Fruit fly (Drosophila melanogaster) whole organism, adult: Measurements from ENCODE around the gene Pat1.
A peak's percentile ranks its signal among the peaks of the same experiment; 100 is the strongest.

Experiments
- CG11617 ChIP-seq: fragments of 200-800 bp; sonication (Bioruptor generic); optimal IDR thresholded peaks from 2 replicates; lab custom pipeline; 2017; ENCODE audit warnings: mild to moderate bottlenecking, missing biosample characterization, missing genetic modification reagents, missing genetic modification characterization
- CG12768 ChIP-seq: fragments of 200-800 bp; sonication (Bioruptor generic); optimal IDR thresholded peaks from 2 replicates; lab custom pipeline; 2017; ENCODE audit warnings: missing biosample characterization, missing genetic modification characterization, mild to moderate bottlenecking, moderate library complexity, missing genetic modification reagents
- CG14711 ChIP-seq: fragments of 200-800 bp; sonication (Bioruptor generic); optimal IDR thresholded peaks from 2 replicates; lab custom pipeline; 2018; ENCODE audit warnings: missing biosample characterization, mild to moderate bottlenecking, missing genetic modification characterization, moderate library complexity
- CG1620 ChIP-seq: fragments of 200-800 bp; sonication (Bioruptor generic); optimal IDR thresholded peaks from 2 replicates; lab custom pipeline; 2016; ENCODE audit warnings: missing biosample characterization, missing genetic modification characterization
- CG33017 ChIP-seq: fragments of 200-800 bp; sonication (Bioruptor generic); optimal IDR thresholded peaks from 2 replicates; lab custom pipeline; 2018; ENCODE audit warnings: missing biosample characterization, mild to moderate bottlenecking, missing genetic modification characterization, moderate library complexity
- CG5204 ChIP-seq: fragments of 200-800 bp; sonication (Bioruptor generic); optimal IDR thresholded peaks from 2 replicates; lab custom pipeline; 2016; ENCODE audit warnings: missing biosample characterization, missing genetic modification characterization
- CG7045 ChIP-seq: fragments of 200-800 bp; sonication (Bioruptor generic); optimal IDR thresholded peaks from 2 replicates; lab custom pipeline; 2017; ENCODE audit warnings: missing biosample characterization, mild to moderate bottlenecking, missing genetic modification characterization
- CG7101 ChIP-seq: fragments of 200-800 bp; sonication (Bioruptor generic); optimal IDR thresholded peaks from 2 replicates; lab custom pipeline; 2018; ENCODE audit warnings: missing biosample characterization, mild to moderate bottlenecking, missing genetic modification characterization, moderate library complexity
- Clk ChIP-seq: fragments of 200-800 bp; sonication (Bioruptor generic); optimal IDR thresholded peaks from 2 replicates; lab custom pipeline; 2017; ENCODE audit warnings: missing biosample characterization, missing genetic modification characterization
- Crg-1 ChIP-seq: fragments of 200-800 bp; sonication (Bioruptor generic); optimal IDR thresholded peaks from 2 replicates; lab custom pipeline; 2016; ENCODE audit warnings: missing biosample characterization, missing genetic modification characterization
- Hr96 ChIP-seq: fragments of 200-800 bp; sonication (Bioruptor generic); optimal IDR thresholded peaks from 2 replicates; lab custom pipeline; 2016; ENCODE audit warnings: missing biosample characterization, missing genetic modification characterization
- Mnt ChIP-seq: fragments of 200-800 bp; sonication (Bioruptor generic); optimal IDR thresholded peaks from 2 replicates; lab custom pipeline; 2016; ENCODE audit warnings: missing biosample characterization, mild to moderate bottlenecking, missing genetic modification characterization
- bab1 ChIP-seq: fragments of 200-800 bp; sonication (Bioruptor generic); optimal IDR thresholded peaks from 3 replicates; lab custom pipeline; 2019; ENCODE audit warnings: missing biosample characterization, mild to moderate bottlenecking, missing genetic modification characterization, moderate library complexity
- cic ChIP-seq: fragments of 200-800 bp; sonication (Bioruptor generic); optimal IDR thresholded peaks from 2 replicates; lab custom pipeline; 2017; ENCODE audit warnings: missing biosample characterization, mild to moderate bottlenecking, missing genetic modification characterization, moderate library complexity
- cnc ChIP-seq, 2 experiments: fragments of >200 bp; optimal IDR thresholded peaks; 2 replicates each; lab custom pipeline; 2017
- kay ChIP-seq: fragments of 200-800 bp; sonication (Bioruptor generic); peaks from one replicate; lab custom pipeline; 2016; ENCODE audit warnings: missing biosample characterization, missing genetic modification characterization, borderline replicate concordance
- ovo ChIP-seq: fragments of 200-800 bp; sonication (Bioruptor generic); optimal IDR thresholded peaks from 2 replicates; lab custom pipeline; 2016; ENCODE audit warnings: missing biosample characterization, missing genetic modification characterization
- pad ChIP-seq: fragments of 200-800 bp; sonication (Bioruptor generic); optimal IDR thresholded peaks from 3 replicates; lab custom pipeline; 2017; ENCODE audit warnings: missing biosample characterization, missing genetic modification characterization, mild to moderate bottlenecking, moderate library complexity, missing genetic modification reagents
- tj ChIP-seq: fragments of 200-800 bp; sonication (Bioruptor generic); optimal IDR thresholded peaks from 3 replicates; lab custom pipeline; 2017; ENCODE audit warnings: missing biosample characterization, mild to moderate bottlenecking, missing genetic modification characterization, moderate library complexity
- toe ChIP-seq: fragments of 200-800 bp; sonication (Bioruptor generic); optimal IDR thresholded peaks from 2 replicates; lab custom pipeline; 2016; ENCODE audit warnings: missing biosample characterization, missing genetic modification characterization

Pat1 gene

dm6 chrX:6599880-6600279 lies 9.3 kb downstream of the Pat1 start, which contains the start of gene pigs:
TSS of gene pigs (plus strand) at chrX:6600062.
- no peak for TF ChIP-seq kay (GFP tag; lab: Kevin White, UChicago)
- no peak for TF ChIP-seq CG7045 (GFP tag; lab: Kevin White, UChicago)
- TF ChIP-seq Mnt (GFP tag; lab: Kevin White, UChicago), result peak; percentile 40
- peak; percentile 20 for TF ChIP-seq bab1 (GFP tag; lab: Kevin White, UChicago)

- TF ChIP-seq kay (GFP tag; lab: Kevin White, UChicago) (no peak), CG7045 (GFP tag; lab: Kevin White, UChicago) (no peak), CG12768 (GFP tag; lab: Kevin White, UChicago) (no peak), pad (no peak), CG14711 (tag; lab: Kevin White, UChicago) (no peak), CG33017 (tag; lab: Kevin White, UChicago) (no peak), Hr96 (no peak)
Measured at dm6 chrX:6601144-6601543, 10.6 kb downstream of the Pat1 start.

dm6 chrX:6601641-6602276 lies 11.2 kb downstream of the Pat1 start:
- TF ChIP-seq cnc (optimal IDR thresholded peaks at IDR 0.05; lab: Kevin White, UChicago), result no peak
- peak; percentile 46 for TF ChIP-seq CG1620 (GFP tag; lab: Kevin White, UChicago)
- peak; percentile 73 for TF ChIP-seq toe (GFP tag; lab: Kevin White, UChicago)
- TF ChIP-seq CG11617 (GFP tag; lab: Kevin White, UChicago), result peak; percentile 80
- TF ChIP-seq Clk, result peak; percentile 77
- TF ChIP-seq kay (GFP tag; lab: Kevin White, UChicago), result peak; percentile 88
- TF ChIP-seq CG5204 (GFP tag; lab: Kevin White, UChicago), result peak; percentile 80
- TF ChIP-seq pad, result peak; percentile 98
- peak; percentile 69 for TF ChIP-seq Mnt (GFP tag; lab: Kevin White, UChicago)
- peak; percentile 86 for TF ChIP-seq Hr96
- peak; percentile 83 for TF ChIP-seq ovo (GFP tag; lab: Kevin White, UChicago)
- no peak for TF ChIP-seq bab1 (GFP tag; lab: Kevin White, UChicago)
- peak; percentile 80 for TF ChIP-seq CG14711 (tag; lab: Kevin White, UChicago)
- peak; percentile 85 for TF ChIP-seq CG7045 (GFP tag; lab: Kevin White, UChicago)
- peak; percentile 81 for TF ChIP-seq CG33017 (tag; lab: Kevin White, UChicago)
- TF ChIP-seq cic, result peak; percentile 44
- peak; percentile 56 for TF ChIP-seq Crg-1 (GFP tag; lab: Kevin White, UChicago)
- peak; percentile 87 for TF ChIP-seq CG7101
- TF ChIP-seq tj (GFP tag; lab: Kevin White, UChicago), result peak; percentile 62
- peak; percentile 86 for TF ChIP-seq CG12768 (GFP tag; lab: Kevin White, UChicago)

dm6 chrX:6604706-6605105 lies 14.1 kb downstream of the Pat1 start:
- TF ChIP-seq kay (GFP tag; lab: Kevin White, UChicago) (no peak), Mnt (GFP tag; lab: Kevin White, UChicago) (no peak), CG11617 (GFP tag; lab: Kevin White, UChicago) (no peak), Hr96 (no peak), CG7045 (GFP tag; lab: Kevin White, UChicago) (no peak), CG12768 (GFP tag; lab: Kevin White, UChicago) (no peak), pad (no peak), CG7101 (no peak), cic (no peak)

- TF ChIP-seq kay (GFP tag; lab: Kevin White, UChicago) (no peak), CG7101 (no peak), Mnt (GFP tag; lab: Kevin White, UChicago) (no peak), Crg-1 (GFP tag; lab: Kevin White, UChicago) (no peak), CG5204 (GFP tag; lab: Kevin White, UChicago) (no peak), CG1620 (GFP tag; lab: Kevin White, UChicago) (no peak), CG11617 (GFP tag; lab: Kevin White, UChicago) (no peak), toe (GFP tag; lab: Kevin White, UChicago) (no peak), ovo (GFP tag; lab: Kevin White, UChicago) (no peak), bab1 (GFP tag; lab: Kevin White, UChicago) (no peak), CG12768 (GFP tag; lab: Kevin White, UChicago) (no peak), cnc (optimal IDR thresholded peaks at IDR 0.05; lab: Kevin White, UChicago) (no peak), Hr96 (no peak), cic (no peak), CG7045 (GFP tag; lab: Kevin White, UChicago) (no peak), tj (GFP tag; lab: Kevin White, UChicago) (no peak)
Measured at dm6 chrX:6611831-6612230, 21.3 kb downstream of the Pat1 start.

- TF ChIP-seq toe (GFP tag; lab: Kevin White, UChicago) (no peak), ovo (GFP tag; lab: Kevin White, UChicago) (no peak), tj (GFP tag; lab: Kevin White, UChicago) (no peak), CG14711 (tag; lab: Kevin White, UChicago) (no peak), CG11617 (GFP tag; lab: Kevin White, UChicago) (no peak), kay (GFP tag; lab: Kevin White, UChicago) (no peak), pad (no peak), CG7101 (no peak), Mnt (GFP tag; lab: Kevin White, UChicago) (no peak), Clk (no peak), Crg-1 (GFP tag; lab: Kevin White, UChicago) (no peak), CG1620 (GFP tag; lab: Kevin White, UChicago) (no peak), cnc (optimal IDR thresholded peaks at IDR 0.05; lab: Kevin White, UChicago) (no peak), cic (no peak), CG5204 (GFP tag; lab: Kevin White, UChicago) (no peak)
Measured at dm6 chrX:6612509-6612908, 21.9 kb downstream of the Pat1 start.
